Fruit fly (Drosophila melanogaster) whole organism, adult: ENCODE measurements around the gene lawc.

Experiments used
- CG5204 ChIP-seq: fragments of 200-800 bp; sonication (Bioruptor generic); optimal IDR thresholded peaks from 2 replicates; lab custom pipeline; 2016; ENCODE audit warnings: missing biosample characterization, missing genetic modification characterization
- Clk ChIP-seq: fragments of 200-800 bp; sonication (Bioruptor generic); optimal IDR thresholded peaks from 2 replicates; lab custom pipeline; 2017; ENCODE audit warnings: missing biosample characterization, missing genetic modification characterization
- Hr96 ChIP-seq: fragments of 200-800 bp; sonication (Bioruptor generic); optimal IDR thresholded peaks from 2 replicates; lab custom pipeline; 2016; ENCODE audit warnings: missing biosample characterization, missing genetic modification characterization
- kay ChIP-seq: fragments of 200-800 bp; sonication (Bioruptor generic); peaks from one replicate; lab custom pipeline; 2016; ENCODE audit warnings: missing biosample characterization, missing genetic modification characterization, borderline replicate concordance
- ovo ChIP-seq: fragments of 200-800 bp; sonication (Bioruptor generic); optimal IDR thresholded peaks from 2 replicates; lab custom pipeline; 2016; ENCODE audit warnings: missing biosample characterization, missing genetic modification characterization

- TF ChIP-seq CG5204 (GFP tag; lab: Kevin White, UChicago), result no peak
- TF ChIP-seq kay (GFP tag; lab: Kevin White, UChicago), result no peak
- no peak for TF ChIP-seq ovo
- no peak for TF ChIP-seq Hr96 (GFP tag; lab: Kevin White, UChicago)
- no peak for TF ChIP-seq Clk (GFP tag; lab: Kevin White, UChicago)
Observed at dm6 chrX:8366329-8366728, 45.1 kb downstream of the lawc start.
